Worm (Caenorhabditis elegans) whole organism, L1 larva: Measurements from ENCODE around the gene ZK354.3.
"Not testable (repeated sequence)": the region's sequence is repeated elsewhere in the genome, so short reads cannot be mapped to it uniquely, and the experiment has no call there.

ENCODE experiments used
- ama-1 ChIP-seq: fragments of 150-350 bp; optimal IDR thresholded peaks from 2 replicates; lab custom pipeline; 2014
- dpl-1 ChIP-seq, 3 experiments: fragments of 150-350 bp in 2 of 3; sonication (generic microtip) in 1 of 3; optimal IDR thresholded peaks; 2 replicates each; lab custom pipeline; 2014 to 2017; ENCODE audit warnings: missing biosample characterization in 3 of 3, missing genetic modification characterization in 3 of 3, missing genetic modification reagents in 3 of 3
- egl-27 ChIP-seq, 2 experiments: fragments of 150-350 bp in 1 of 2; sonication (generic microtip); optimal IDR thresholded peaks; 3 replicates each; lab custom pipeline; 2017 to 2018; ENCODE audit warnings: missing biosample characterization in 2 of 2, missing genetic modification characterization in 2 of 2, missing genetic modification reagents in 2 of 2
- irx-1 ChIP-seq: sonication (generic microtip); optimal IDR thresholded peaks from 2 replicates; lab custom pipeline; 2016; ENCODE audit warnings: missing genetic modification characterization, missing compliant biosample characterization
- lin-13 ChIP-seq: fragments of 150-350 bp; optimal IDR thresholded peaks from 2 replicates; lab custom pipeline; 2014; ENCODE audit warnings: missing biosample characterization, missing genetic modification reagents, missing genetic modification characterization
- lin-39 ChIP-seq: fragments of 150-350 bp; optimal IDR thresholded peaks from 2 replicates; lab custom pipeline; 2014; ENCODE audit warnings: missing biosample characterization, missing genetic modification reagents, missing genetic modification characterization
- mdl-1 ChIP-seq, 2 experiments: fragments of 150-350 bp; optimal IDR thresholded peaks; 2 replicates each; lab custom pipeline; 2014 to 2017; ENCODE audit warnings: missing biosample characterization in 2 of 2, missing genetic modification characterization in 2 of 2, inconsistent platforms in 1 of 2
- zag-1 ChIP-seq: fragments of 150-350 bp; optimal IDR thresholded peaks from 2 replicates; lab custom pipeline; 2014; ENCODE audit warnings: missing biosample characterization, missing genetic modification characterization
- ztf-4 ChIP-seq: fragments of 150-350 bp; optimal IDR thresholded peaks from 2 replicates; lab custom pipeline; 2014; ENCODE audit warnings: missing biosample characterization, missing genetic modification characterization

DNA sequence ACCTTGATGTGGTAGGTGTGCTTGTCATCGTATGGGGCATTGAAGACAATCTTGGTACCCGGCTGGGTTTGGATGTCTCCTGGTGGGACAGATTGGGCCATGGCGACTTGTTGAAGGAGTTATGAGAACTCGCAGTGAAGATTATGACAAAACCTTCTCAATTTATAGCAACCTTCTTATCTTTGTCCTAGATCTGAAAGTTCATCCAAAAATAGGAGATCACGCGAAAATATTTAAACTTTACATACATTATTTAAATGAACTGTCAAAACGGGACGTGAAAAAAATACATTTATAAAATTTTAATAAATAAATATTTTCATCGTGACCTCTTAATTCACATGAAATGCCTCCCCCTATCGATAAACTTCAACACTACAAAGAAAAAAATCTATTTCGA lies 3.2 kb downstream of the ZK354.3 start, which contains the start of the genes msp-59 and ZK354.2:
- TF ChIP-seq ztf-4 (tag; lab: Kevin White, UChicago); zag-1; egl-27 (tag; optimal IDR thresholded peaks at IDR 0.05; lab: Kevin White, UChicago); irx-1 (tag; lab: Kevin White, UChicago); lin-13 (GFP tag; lab: Kevin White, UChicago); ama-1 (lab: Kevin White, UChicago); lin-39; mdl-1 (tag; optimal IDR thresholded peaks at IDR 0.05; lab: Kevin White, UChicago); dpl-1 (GFP tag; optimal IDR thresholded peaks at IDR 0.05; lab: Kevin White, UChicago): not testable (repeated sequence)
